Fruit fly (Drosophila melanogaster) whole organism, prepupa: ENCODE data around the gene Sema5c.

Experiments
- CG34406 ChIP-seq: fragments of 200-800 bp; sonication (Bioruptor generic); optimal IDR thresholded peaks from 3 replicates; lab custom pipeline; 2016; ENCODE audit warnings: missing biosample characterization, missing genetic modification characterization
- CG6792 ChIP-seq: fragments of 200-800 bp; sonication (Bioruptor generic); optimal IDR thresholded peaks from 3 replicates; lab custom pipeline; 2016; ENCODE audit warnings: missing biosample characterization, missing genetic modification characterization
- Lpt ChIP-seq: fragments of 200-800 bp; sonication (Bioruptor generic); optimal IDR thresholded peaks from 3 replicates; lab custom pipeline; 2016; ENCODE audit warnings: missing biosample characterization, missing genetic modification characterization
- fd59A ChIP-seq: fragments of 200-800 bp; sonication (Bioruptor generic); optimal IDR thresholded peaks from 2 replicates; lab custom pipeline; 2017; ENCODE audit warnings: missing biosample characterization, mild to moderate bottlenecking, missing genetic modification characterization, missing genetic modification reagents

- peak; percentile 19 for TF ChIP-seq fd59A (GFP tag; lab: Kevin White, UChicago)
- TF ChIP-seq CG6792, result peak; percentile 21
- peak; percentile 55 for TF ChIP-seq CG34406
- no peak for TF ChIP-seq Lpt
These were observed 15.4 kb upstream of the Sema5c start for dm6 chr3L:12096799-12097662.
